Worm (Caenorhabditis elegans): ENCODE results near the gene Y61A9LA.10.

DNA sequence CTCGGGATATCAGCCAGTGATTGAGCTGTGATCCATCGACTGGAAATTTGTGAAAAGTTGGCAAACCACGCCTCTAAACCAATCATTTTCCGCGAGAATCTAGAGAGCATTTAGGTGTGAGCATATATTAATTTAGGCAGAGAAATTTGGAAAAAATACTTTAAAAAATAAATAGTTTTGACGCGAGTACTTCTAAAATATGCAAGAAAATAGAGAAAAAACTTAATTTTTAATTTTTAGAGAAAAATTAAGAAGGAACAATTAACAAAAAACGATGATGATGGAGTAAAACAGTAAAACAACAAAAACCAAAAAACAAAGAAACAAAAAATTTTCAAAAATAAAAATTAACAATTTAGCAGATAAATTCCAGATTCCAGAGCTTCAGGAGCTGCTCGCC lies 8.8 kb downstream of the Y61A9LA.10 start, which contains the start of gene txt-6:
- TF ChIP-seq snpc-4 (tag; optimal IDR thresholded peaks at IDR 0.05) (no peak), isw-1 (GFP tag; IDR thresholded peaks at IDR 0.05) (no peak), nhr-237 (tag; optimal IDR thresholded peaks at IDR 0.05) (no peak), mef-2 (tag; optimal IDR thresholded peaks at IDR 0.05) (no peak)
